Worm (Caenorhabditis elegans): ENCODE results near the gene eat-2.
A peak's percentile ranks its signal among the peaks of the same experiment; 100 is the strongest.

eat-2 gene

ce11 chrII:14165430-14165929, 6.0 kb downstream of the eat-2 start:
- no peak for TF ChIP-seq nhr-12 (tag; optimal IDR thresholded peaks at IDR 0.05)
- no peak for TF ChIP-seq lsy-2 (tag; optimal IDR thresholded peaks at IDR 0.05)
- no peak for TF ChIP-seq ceh-43 (GFP tag; optimal IDR thresholded peaks at IDR 0.05)
- no peak for TF ChIP-seq tbx-8 (GFP tag; optimal IDR thresholded peaks at IDR 0.05)
- TF ChIP-seq unc-62 (GFP tag; optimal IDR thresholded peaks at IDR 0.05), result no peak
- TF ChIP-seq ham-2 (GFP tag; optimal IDR thresholded peaks at IDR 0.05), result no peak
- TF ChIP-seq mep-1 (tag; optimal IDR thresholded peaks at IDR 0.05), result no peak
- TF ChIP-seq bed-3 (GFP tag; optimal IDR thresholded peaks at IDR 0.05), result no peak
- no peak for TF ChIP-seq flh-1 (GFP tag; optimal IDR thresholded peaks at IDR 0.05)
- TF ChIP-seq zip-8 (tag; optimal IDR thresholded peaks at IDR 0.05), result no peak
- no peak for TF ChIP-seq M03D4.4 (tag; optimal IDR thresholded peaks at IDR 0.05)
- TF ChIP-seq pha-4 (tag; optimal IDR thresholded peaks at IDR 0.05), result no peak
- TF ChIP-seq ceh-83 (GFP tag; optimal IDR thresholded peaks at IDR 0.05), result no peak
- no peak for TF ChIP-seq snpc-4 (tag; optimal IDR thresholded peaks at IDR 0.05)
- no peak for TF ChIP-seq sem-2 (GFP tag; optimal IDR thresholded peaks at IDR 0.05)
- no peak for TF ChIP-seq ztf-11 (tag; optimal IDR thresholded peaks at IDR 0.05)
- no peak for TF ChIP-seq lin-32 (GFP tag; optimal IDR thresholded peaks at IDR 0.05)
- no peak for TF ChIP-seq lin-13 (tag; optimal IDR thresholded peaks at IDR 0.05)
- TF ChIP-seq hlh-1 (tag; optimal IDR thresholded peaks at IDR 0.05), result no peak
- TF ChIP-seq blmp-1 (tag; optimal IDR thresholded peaks at IDR 0.05), result no peak

ce11 chrII:14155259-14156023, 16.0 kb downstream of the eat-2 start, which contains the start of the genes rpl-43 and xrn-2:
Gene rpl-43, plus strand, starts transcription at chrII:14155294.
Gene xrn-2, plus strand, starts transcription at chrII:14155768.
- no peak for TF ChIP-seq mls-2 (tag; optimal IDR thresholded peaks at IDR 0.05)
- TF ChIP-seq lin-32 (GFP tag; optimal IDR thresholded peaks at IDR 0.05), result no peak
- TF ChIP-seq flh-1 (GFP tag; optimal IDR thresholded peaks at IDR 0.05), result no peak
- no peak for TF ChIP-seq mep-1 (tag; optimal IDR thresholded peaks at IDR 0.05)
- TF ChIP-seq unc-120 (tag; optimal IDR thresholded peaks at IDR 0.05; ENCODE audit: poor library complexity, severe bottlenecking), result no peak
- no peak for TF ChIP-seq sem-2 (GFP tag; optimal IDR thresholded peaks at IDR 0.05)
- no peak for TF ChIP-seq elt-1 (tag; optimal IDR thresholded peaks at IDR 0.05; ENCODE audit: borderline replicate concordance, insufficient read depth)
- no peak for TF ChIP-seq M03D4.4 (tag; optimal IDR thresholded peaks at IDR 0.05)
- TF ChIP-seq ceh-83 (GFP tag; optimal IDR thresholded peaks at IDR 0.05), result no peak
- TF ChIP-seq pha-4 (tag; optimal IDR thresholded peaks at IDR 0.05), result no peak
- TF ChIP-seq nhr-12 (tag; optimal IDR thresholded peaks at IDR 0.05), result no peak
- TF ChIP-seq drap-1 (GFP tag; optimal IDR thresholded peaks at IDR 0.05), result no peak
- no peak for TF ChIP-seq nhr-76 (tag; optimal IDR thresholded peaks at IDR 0.05)

- TF ChIP-seq snpc-4 (tag; optimal IDR thresholded peaks at IDR 0.05), result no peak
- TF ChIP-seq ceh-43 (GFP tag; optimal IDR thresholded peaks at IDR 0.05), result peak; percentile 33
- TF ChIP-seq tbx-8 (GFP tag; optimal IDR thresholded peaks at IDR 0.05), result no peak
- no peak for TF ChIP-seq nhr-28 (tag; optimal IDR thresholded peaks at IDR 0.05)
- TF ChIP-seq mep-1 (tag; optimal IDR thresholded peaks at IDR 0.05), result peak; percentile 97
- peak; percentile 1 for TF ChIP-seq bed-3 (GFP tag; optimal IDR thresholded peaks at IDR 0.05)
- no peak for TF ChIP-seq ztf-11 (tag; optimal IDR thresholded peaks at IDR 0.05)
- TF ChIP-seq mab-5 (tag; optimal IDR thresholded peaks at IDR 0.05), result no peak
- peak; percentile 95 for TF ChIP-seq pha-4 (tag; optimal IDR thresholded peaks at IDR 0.05)
- TF ChIP-seq ham-2 (GFP tag; optimal IDR thresholded peaks at IDR 0.05), result no peak
- TF ChIP-seq ceh-83 (GFP tag; optimal IDR thresholded peaks at IDR 0.05), result peak; percentile 82
- peak; percentile 37 for TF ChIP-seq M03D4.4 (tag; optimal IDR thresholded peaks at IDR 0.05)
- TF ChIP-seq sptf-1 (tag; optimal IDR thresholded peaks at IDR 0.05), result peak; percentile 85
- TF ChIP-seq zip-8 (tag; optimal IDR thresholded peaks at IDR 0.05), result no peak
- peak; percentile 40 for TF ChIP-seq drap-1 (GFP tag; optimal IDR thresholded peaks at IDR 0.05)
- no peak for TF ChIP-seq unc-39 (tag; optimal IDR thresholded peaks at IDR 0.05)
- TF ChIP-seq blmp-1 (tag; optimal IDR thresholded peaks at IDR 0.05), result peak; percentile 40
- peak; percentile 97 for TF ChIP-seq lsy-2 (tag; optimal IDR thresholded peaks at IDR 0.05)
- no peak for TF ChIP-seq nhr-76 (tag; optimal IDR thresholded peaks at IDR 0.05)
- TF ChIP-seq sem-2 (GFP tag; optimal IDR thresholded peaks at IDR 0.05), result no peak
- peak; percentile 37 for TF ChIP-seq lin-32 (GFP tag; optimal IDR thresholded peaks at IDR 0.05)
- peak; percentile 93 for TF ChIP-seq hlh-1 (tag; optimal IDR thresholded peaks at IDR 0.05)
- TF ChIP-seq unc-62 (GFP tag; optimal IDR thresholded peaks at IDR 0.05), result peak; percentile 33
- TF ChIP-seq lin-13 (tag; optimal IDR thresholded peaks at IDR 0.05), result peak; percentile 97
- TF ChIP-seq elt-1 (tag; optimal IDR thresholded peaks at IDR 0.05; ENCODE audit: borderline replicate concordance, insufficient read depth), result peak; percentile 53
- TF ChIP-seq nhr-2 (tag; optimal IDR thresholded peaks at IDR 0.05), result peak; percentile 25
- peak; percentile 66 for TF ChIP-seq mls-2 (tag; optimal IDR thresholded peaks at IDR 0.05)
- TF ChIP-seq cnd-1 (tag; optimal IDR thresholded peaks at IDR 0.05), result peak; percentile 75
- peak; percentile 35 for TF ChIP-seq unc-120 (tag; optimal IDR thresholded peaks at IDR 0.05; ENCODE audit: poor library complexity, severe bottlenecking)
- peak; percentile 96 for TF ChIP-seq ceh-39 (tag; optimal IDR thresholded peaks at IDR 0.05)
- TF ChIP-seq nhr-12 (tag; optimal IDR thresholded peaks at IDR 0.05), result no peak
- TF ChIP-seq nhr-237 (tag; optimal IDR thresholded peaks at IDR 0.05), result peak; percentile 93
- TF ChIP-seq elt-3 (tag; optimal IDR thresholded peaks at IDR 0.05), result no peak
- TF ChIP-seq ces-1 (GFP tag; optimal IDR thresholded peaks at IDR 0.05), result peak; percentile 84
Observed at ce11 chrII:14154357-14154756, 17.1 kb downstream of the eat-2 start, which contains the start of gene Y48B6A.1. Gene Y48B6A.1, minus strand, starts transcription at chrII:14154373.

Measured in whole organism, mixed stage, embryonic.